Worm (Caenorhabditis elegans): ENCODE data around the gene oatr-1.

The oatr-1 gene

ce11 chrIII:6374947-6375415 is 21.0 kb downstream of the oatr-1 start, which contains the start of the genes rps-13 and nfx-1:
rps-13 (minus strand) TSS chrIII:6374997.
nfx-1 (plus strand) TSS chrIII:6375379.
- TF ChIP-seq ceh-82 (tag; optimal IDR thresholded peaks at IDR 0.05) (peak; percentile 31), ztf-4 (tag; optimal IDR thresholded peaks at IDR 0.05) (peak; percentile 40), nhr-10 (tag; optimal IDR thresholded peaks at IDR 0.05) (peak; percentile 17), unc-39 (tag; optimal IDR thresholded peaks at IDR 0.05) (no peak), zag-1 (tag; optimal IDR thresholded peaks at IDR 0.05) (no peak), lsy-2 (tag; optimal IDR thresholded peaks at IDR 0.05) (peak; percentile 96 to 99), Y55F3AM.14 (GFP tag; optimal IDR thresholded peaks at IDR 0.05) (no peak), snpc-4 (tag; optimal IDR thresholded peaks at IDR 0.05) (no peak), nhr-11 (tag; optimal IDR thresholded peaks at IDR 0.05) (no peak), mbf-1 (tag; optimal IDR thresholded peaks at IDR 0.05) (no peak), lin-11 (tag; optimal IDR thresholded peaks at IDR 0.05) (peak; percentile 61), F13H6.1 (tag; optimal IDR thresholded peaks at IDR 0.05) (peak; percentile 54), dmd-4 (tag; optimal IDR thresholded peaks at IDR 0.05) (no peak), mab-5 (tag; optimal IDR thresholded peaks at IDR 0.05) (peak; percentile 58), nhr-12 (tag; optimal IDR thresholded peaks at IDR 0.05) (no peak), elt-3 (tag; optimal IDR thresholded peaks at IDR 0.05) (no peak), fos-1 (tag; optimal IDR thresholded peaks at IDR 0.05) (peak; percentile 77), nhr-237 (tag; optimal IDR thresholded peaks at IDR 0.05) (no peak), peb-1 (tag; optimal IDR thresholded peaks at IDR 0.05) (no peak), ZK546.5 (tag; optimal IDR thresholded peaks at IDR 0.05) (peak; percentile 28), ztf-11 (tag; optimal IDR thresholded peaks at IDR 0.05) (no peak), sem-4 (tag; optimal IDR thresholded peaks at IDR 0.05) (no peak), blmp-1 (tag; optimal IDR thresholded peaks at IDR 0.05; ENCODE audit: insufficient read depth) (peak; percentile 73), nhr-23 (tag; optimal IDR thresholded peaks at IDR 0.05) (no peak), ceh-16 (tag; optimal IDR thresholded peaks at IDR 0.05) (no peak), nhr-129 (tag; optimal IDR thresholded peaks at IDR 0.05) (peak; percentile 99), skn-1 (tag; optimal IDR thresholded peaks at IDR 0.05) (peak; percentile 37), alr-1 (tag; optimal IDR thresholded peaks at IDR 0.05) (no peak), nhr-25 (tag; optimal IDR thresholded peaks at IDR 0.05) (peak; percentile 73), R02D3.7 (tag; optimal IDR thresholded peaks at IDR 0.05) (no peak), lin-39 (tag; optimal IDR thresholded peaks at IDR 0.05) (no peak), ama-1 (optimal IDR thresholded peaks at IDR 0.05) (peak; percentile 27), nhr-6 (tag; optimal IDR thresholded peaks at IDR 0.05) (peak; percentile 32), sma-9 (GFP tag; optimal IDR thresholded peaks at IDR 0.05) (peak; percentile 72), sma-9 (tag; optimal IDR thresholded peaks at IDR 0.05) (no peak), mdl-1 (tag; optimal IDR thresholded peaks at IDR 0.05) (peak; percentile 38 to 39), nhr-21 (tag; optimal IDR thresholded peaks at IDR 0.05) (peak; percentile 24), ztf-1 (GFP tag; conservative IDR thresholded peaks at IDR 0.05) (no peak), sma-3 (GFP tag; optimal IDR thresholded peaks at IDR 0.05) (peak; percentile 70), elt-1 (tag; optimal IDR thresholded peaks at IDR 0.05) (no peak), aly-2 (tag; optimal IDR thresholded peaks at IDR 0.05) (no peak), nhr-77 (tag; optimal IDR thresholded peaks at IDR 0.05) (no peak), lin-13 (GFP tag; optimal IDR thresholded peaks at IDR 0.05) (peak; percentile 79), egl-27 (tag; optimal IDR thresholded peaks at IDR 0.05) (peak; percentile 2), gmeb-1 (tag; optimal IDR thresholded peaks at IDR 0.05) (peak; percentile 77), crh-2 (tag; optimal IDR thresholded peaks at IDR 0.05) (peak; percentile 83), unc-62 (GFP tag; optimal IDR thresholded peaks at IDR 0.05) (no peak), C34F6.9 (tag; optimal IDR thresholded peaks at IDR 0.05) (peak; percentile 87), unc-55 (GFP tag; optimal IDR thresholded peaks at IDR 0.05) (peak; percentile 95)
